Worm (Caenorhabditis elegans) whole organism, mixed stage, embryonic: Measurements from ENCODE around the gene Y54G2A.48.

Experiments
- blmp-1 ChIP-seq: fragments of 150-350 bp; optimal IDR thresholded peaks from 2 replicates; lab custom pipeline; 2014; ENCODE audit warnings: missing biosample characterization, missing genetic modification characterization
- ceh-83 ChIP-seq: fragments of 200-800 bp; sonication (Bioruptor generic); optimal IDR thresholded peaks from 2 replicates; lab custom pipeline; 2018; ENCODE audit warnings: mild to moderate bottlenecking, missing genetic modification characterization, missing compliant biosample characterization
- elt-3 ChIP-seq: fragments of 150-350 bp; optimal IDR thresholded peaks from 2 replicates; lab custom pipeline; 2014; ENCODE audit warnings: missing biosample characterization, missing genetic modification characterization
- lsy-2 ChIP-seq: fragments of 150-350 bp; optimal IDR thresholded peaks from 2 replicates; lab custom pipeline; 2014; ENCODE audit warnings: missing biosample characterization, missing genetic modification characterization
- mab-5 ChIP-seq: fragments of 150-350 bp; optimal IDR thresholded peaks from 2 replicates; lab custom pipeline; 2014; ENCODE audit warnings: missing biosample characterization, missing genetic modification characterization
- snpc-4 ChIP-seq: fragments of 150-350 bp; optimal IDR thresholded peaks from 2 replicates; lab custom pipeline; 2014; ENCODE audit warnings: missing biosample characterization, missing genetic modification characterization
- unc-39 ChIP-seq: fragments of 150-350 bp; optimal IDR thresholded peaks from 2 replicates; lab custom pipeline; 2014; ENCODE audit warnings: missing biosample characterization, missing genetic modification characterization
- unc-62 ChIP-seq: fragments of 150-350 bp; optimal IDR thresholded peaks from 2 replicates; lab custom pipeline; 2014; ENCODE audit warnings: missing biosample characterization, missing genetic modification reagents, missing genetic modification characterization
- ztf-11 ChIP-seq: fragments of 150-350 bp; optimal IDR thresholded peaks from 2 replicates; lab custom pipeline; 2014; ENCODE audit warnings: missing biosample characterization, missing genetic modification characterization

DNA sequence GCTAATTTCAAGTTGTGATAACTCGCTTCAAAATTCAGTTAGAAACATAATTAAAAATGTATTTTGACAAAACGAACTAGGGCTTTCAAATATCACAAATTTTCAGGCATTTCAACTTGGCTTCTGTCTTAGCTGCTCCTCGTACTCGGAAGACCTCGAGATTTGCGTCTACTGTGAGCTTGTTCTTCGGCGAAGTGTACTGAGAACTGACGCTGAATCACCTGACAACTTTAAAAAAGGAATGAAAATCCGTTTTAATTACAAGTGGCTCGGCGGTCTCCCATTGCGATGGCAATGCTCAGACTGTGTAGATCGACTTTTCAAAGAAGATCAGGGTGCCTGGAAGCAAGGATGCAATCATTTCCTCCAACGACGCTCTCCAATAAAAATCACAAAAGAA is 18.1 kb upstream of the Y54G2A.48 start, which contains the start of gene clec-85:
- TF ChIP-seq lsy-2 (tag; lab: Kevin White, UChicago) (no peak), snpc-4 (tag; lab: Kevin White, UChicago) (no peak), mab-5 (tag; lab: Kevin White, UChicago) (no peak), ztf-11 (no peak), ceh-83 (GFP tag; lab: Kevin White, UChicago) (no peak), unc-62 (GFP tag; lab: Kevin White, UChicago) (no peak), unc-39 (tag; lab: Kevin White, UChicago) (no peak), blmp-1 (tag; lab: Kevin White, UChicago) (no peak), elt-3 (tag; lab: Kevin White, UChicago) (no peak)
